Worm (Caenorhabditis elegans) whole organism, young adult: ENCODE data around the gene T03D8.6.

Experiments used
- B0035.1 ChIP-seq: sonication (generic microtip); optimal IDR thresholded peaks from 2 replicates; lab custom pipeline; 2016; ENCODE audit warnings: missing genetic modification characterization, mild to moderate bottlenecking, missing compliant biosample characterization, missing genotype, missing genetic modification reagents
- F57C9.4 ChIP-seq: sonication (generic microtip); optimal IDR thresholded peaks from 2 replicates; lab custom pipeline; 2017; ENCODE audit warnings: mild to moderate bottlenecking, missing genetic modification characterization, missing compliant biosample characterization
- ceh-58 ChIP-seq: fragments of 200-800 bp; sonication (Bioruptor generic); IDR thresholded peaks from 2 replicates; pipeline ENCODE4 v1.3.6; 2022; ENCODE audit warnings: missing genetic modification characterization, missing compliant biosample characterization
- hmg-1.2 ChIP-seq: fragments of 200-800 bp; sonication (Bioruptor generic); IDR thresholded peaks from 2 replicates; pipeline ENCODE4 v1.3.6; 2022; ENCODE audit warnings: missing genetic modification reagents, missing genetic modification characterization, missing compliant biosample characterization
- hrde-1 ChIP-seq: sonication (generic microtip); optimal IDR thresholded peaks from 2 replicates; lab custom pipeline; 2016; ENCODE audit warnings: missing genetic modification characterization, mild to moderate bottlenecking, missing compliant biosample characterization, moderate library complexity, missing genotype, missing genetic modification reagents, borderline replicate concordance
- nfyb-1 ChIP-seq: fragments of 200-800 bp; sonication (Bioruptor generic); IDR thresholded peaks from 2 replicates; pipeline ENCODE4 v1.3.6; 2022; ENCODE audit warnings: missing genetic modification reagents, missing genetic modification characterization, missing compliant biosample characterization
- unc-130 ChIP-seq: sonication (generic microtip); optimal IDR thresholded peaks from 2 replicates; lab custom pipeline; 2016; ENCODE audit warnings: missing genetic modification reagents, missing genetic modification characterization, missing compliant biosample characterization
- unc-62 ChIP-seq: fragments of 150-350 bp; optimal IDR thresholded peaks from 2 replicates; lab custom pipeline; 2014; ENCODE audit warnings: missing biosample characterization, missing genetic modification reagents, missing genetic modification characterization

- TF ChIP-seq unc-62 (GFP tag; lab: Kevin White, UChicago) (no peak), ceh-58 (GFP tag; lab: Robert Waterston, UW) (no peak), nfyb-1 (no peak), hrde-1 (tag; lab: Kevin White, UChicago) (no peak), unc-130 (no peak), hmg-1.2 (GFP tag; lab: Robert Waterston, UW) (no peak), F57C9.4 (tag; lab: Kevin White, UChicago) (no peak), B0035.1 (tag; lab: Kevin White, UChicago) (no peak)
Measured at ce11 chrV:20781346-20781952, 38.7 kb downstream of the T03D8.6 start.
